Worm (Caenorhabditis elegans) whole organism, L1 larva: ENCODE results near the gene sec-6.
A peak's percentile ranks its signal among the peaks of the same experiment; 100 is the strongest.

Experiments used
- F16B12.6 ChIP-seq: fragments of 150-350 bp; optimal IDR thresholded peaks from 2 replicates; lab custom pipeline; 2014; ENCODE audit warnings: missing biosample characterization, missing genetic modification characterization
- dpl-1 ChIP-seq, 3 experiments: fragments of 150-350 bp in 2 of 3; sonication (generic microtip) in 1 of 3; optimal IDR thresholded peaks; 2 replicates each; lab custom pipeline; 2014 to 2017; ENCODE audit warnings: missing biosample characterization in 3 of 3, missing genetic modification characterization in 3 of 3, missing genetic modification reagents in 3 of 3
- efl-1 ChIP-seq, 4 experiments: fragments of 150-350 bp; optimal IDR thresholded peaks in 3 of 4; peaks in 1 of 4; 1 replicate in 1 of 4; 2 replicates in 3 of 4; lab custom pipeline; 2014; ENCODE audit warnings: missing biosample characterization in 2 of 4, missing genetic modification characterization in 2 of 4, missing genetic modification reagents in 2 of 4
- hlh-17 ChIP-seq: fragments of 200-800 bp; sonication (Bioruptor generic); optimal IDR thresholded peaks from 2 replicates; lab custom pipeline; 2018; ENCODE audit warnings: missing genetic modification characterization, mild to moderate bottlenecking, missing compliant biosample characterization, moderate library complexity, borderline replicate concordance
- lin-35 ChIP-seq, 2 experiments: fragments of 150-350 bp; optimal IDR thresholded peaks; 2 replicates each; lab custom pipeline; 2014; ENCODE audit warnings: missing biosample characterization in 2 of 2, missing genetic modification characterization in 2 of 2, missing genetic modification reagents in 2 of 2
- mep-1 ChIP-seq: fragments of 150-350 bp; optimal IDR thresholded peaks from 2 replicates; lab custom pipeline; 2014; ENCODE audit warnings: missing biosample characterization, missing genetic modification characterization
- nhr-20 ChIP-seq: sonication (generic microtip); optimal IDR thresholded peaks from 2 replicates; lab custom pipeline; 2016; ENCODE audit warnings: mild to moderate bottlenecking, missing genetic modification characterization, missing compliant biosample characterization

Gene sec-6

ce11 chrII:5420947-5421614, 61.7 kb downstream of the sec-6 start, which contains the start of gene tofu-6 (continued):
- no peak for TF ChIP-seq hlh-17
- peak; percentile 43 for TF ChIP-seq mep-1 (tag; lab: Kevin White, UChicago)
- peak; percentile 25 to 85 for TF ChIP-seq lin-35 (GFP tag; optimal IDR thresholded peaks at IDR 0.05; lab: Kevin White, UChicago)
- TF ChIP-seq efl-1 (optimal IDR thresholded peaks at IDR 0.05; lab: Kevin White, UChicago): peak; percentile 69 to 73
- TF ChIP-seq efl-1 (GFP tag; optimal IDR thresholded peaks at IDR 0.05 in 1 of 2; lab: Kevin White, UChicago): peak; percentile 71 to 95
- TF ChIP-seq dpl-1 (GFP tag; optimal IDR thresholded peaks at IDR 0.05; lab: Kevin White, UChicago): peak; percentile 55 to 80 (median 62)
- TF ChIP-seq F16B12.6 (tag; lab: Kevin White, UChicago): peak; percentile 16
- no peak for TF ChIP-seq nhr-20
